Fruit fly (Drosophila melanogaster): Measurements from ENCODE around the gene Rpn12.

DNA sequence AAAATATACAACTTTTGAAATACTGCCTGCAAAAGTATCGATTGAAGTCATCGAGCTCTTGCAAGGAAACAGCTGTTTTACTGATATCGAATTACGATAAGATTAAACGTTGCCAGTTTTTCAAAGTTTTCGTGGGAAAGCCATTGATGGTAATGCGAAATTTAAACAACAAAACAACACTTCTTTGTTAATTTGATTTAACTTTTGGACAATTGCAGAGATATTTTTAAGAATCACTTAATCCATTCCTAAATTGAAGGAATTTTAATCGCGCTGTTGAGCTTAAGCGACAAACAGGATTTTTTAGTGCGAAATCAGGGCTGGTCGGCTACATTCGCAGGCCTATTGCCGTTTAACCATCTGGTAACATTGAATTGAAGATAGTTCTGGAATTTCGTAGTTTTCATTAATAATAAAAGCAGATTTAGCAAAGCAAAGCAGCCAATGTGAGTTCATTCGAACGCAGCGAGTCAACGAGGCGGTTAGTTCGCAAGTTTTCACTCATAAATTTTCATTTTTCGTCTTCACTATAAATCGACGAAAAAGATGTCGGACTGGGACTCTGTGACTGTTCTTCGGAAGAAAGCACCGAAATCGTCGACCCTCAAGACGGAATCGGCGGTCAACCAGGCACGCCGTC is 8.4 kb upstream of the Rpn12 start, which contains the start of gene mbf1:
- no peak for TF ChIP-seq Dll (optimal IDR thresholded peaks at IDR 0.05)
- TF ChIP-seq psq (optimal IDR thresholded peaks at IDR 0.05) = no peak
- TF ChIP-seq pan (optimal IDR thresholded peaks at IDR 0.05) = no peak
- TF ChIP-seq CG8478 (optimal IDR thresholded peaks at IDR 0.05) = no peak
